Fruit fly (Drosophila melanogaster) whole organism, embryonic: ENCODE results near the gene Gmppb.

Experiments
- Aef1 ChIP-seq: fragments of 200-800 bp; sonication (Bioruptor generic); IDR thresholded peaks from 3 replicates; pipeline ENCODE4 v1.3.6; 2022; ENCODE audit warnings: missing biosample characterization, missing genetic modification characterization
- CG10654 ChIP-seq: fragments of 200-800 bp; sonication (Bioruptor generic); optimal IDR thresholded peaks from 2 replicates; lab custom pipeline; 2016; ENCODE audit warnings: missing biosample characterization, missing genetic modification characterization
- CG11247 ChIP-seq: fragments of 200-800 bp; sonication (Bioruptor generic); IDR thresholded peaks from 2 replicates; pipeline ENCODE4 v1.3.6; 2022; ENCODE audit warnings: missing biosample characterization, missing genetic modification characterization
- CG11398 ChIP-seq: fragments of 200-800 bp; sonication (Bioruptor generic); optimal IDR thresholded peaks from 2 replicates; lab custom pipeline; 2016; ENCODE audit warnings: missing biosample characterization, missing genetic modification characterization
- CG11504 ChIP-seq: fragments of 200-800 bp; sonication (Bioruptor generic); optimal IDR thresholded peaks from 3 replicates; lab custom pipeline; 2019; ENCODE audit warnings: missing biosample characterization, mild to moderate bottlenecking, missing genetic modification characterization, moderate library complexity
- CG11695 ChIP-seq: fragments of 200-800 bp; sonication (Bioruptor generic); IDR thresholded peaks from 3 replicates; pipeline ENCODE4 v1.3.6; 2022; ENCODE audit warnings: missing biosample characterization, missing genetic modification characterization
- CG11723 ChIP-seq: fragments of 200-800 bp; sonication (Bioruptor generic); optimal IDR thresholded peaks from 2 replicates; lab custom pipeline; 2017; ENCODE audit warnings: missing biosample characterization, mild to moderate bottlenecking, missing genetic modification characterization
- CG12744 ChIP-seq: fragments of 200-800 bp; sonication (Bioruptor generic); optimal IDR thresholded peaks from 2 replicates; lab custom pipeline; 2016; ENCODE audit warnings: missing biosample characterization, missing genetic modification characterization
- CG1529 ChIP-seq: fragments of 200-800 bp; sonication (Bioruptor generic); optimal IDR thresholded peaks from 3 replicates; lab custom pipeline; 2018; ENCODE audit warnings: missing biosample characterization, missing genetic modification characterization
- CG15601 ChIP-seq: fragments of 200-800 bp; sonication (Bioruptor generic); optimal IDR thresholded peaks from 3 replicates; lab custom pipeline; 2019; ENCODE audit warnings: missing biosample characterization, mild to moderate bottlenecking, missing genetic modification characterization, moderate library complexity
- CG15696 ChIP-seq: fragments of 200-800 bp; sonication (Bioruptor generic); optimal IDR thresholded peaks from 2 replicates; lab custom pipeline; 2019; ENCODE audit warnings: missing biosample characterization, mild to moderate bottlenecking, missing genetic modification characterization, moderate library complexity
- CG17359 ChIP-seq: fragments of 200-800 bp; sonication (Bioruptor generic); optimal IDR thresholded peaks from 3 replicates; lab custom pipeline; 2018; ENCODE audit warnings: missing biosample characterization, mild to moderate bottlenecking, missing genetic modification characterization, moderate library complexity
- CG17802 ChIP-seq: fragments of 200-800 bp; sonication (Bioruptor generic); optimal IDR thresholded peaks from 2 replicates; lab custom pipeline; 2018; ENCODE audit warnings: missing biosample characterization, mild to moderate bottlenecking, missing genetic modification characterization, moderate library complexity
- CG18262 ChIP-seq: fragments of 200-800 bp; optimal IDR thresholded peaks from 3 replicates; lab custom pipeline; 2019; ENCODE audit warnings: missing biosample characterization, mild to moderate bottlenecking, missing genetic modification characterization, moderate library complexity
- CG2202 ChIP-seq: fragments of 200-800 bp; sonication (Bioruptor generic); optimal IDR thresholded peaks from 2 replicates; lab custom pipeline; 2018; ENCODE audit warnings: missing biosample characterization, mild to moderate bottlenecking, missing genetic modification characterization
- CG2712 ChIP-seq: fragments of 200-800 bp; optimal IDR thresholded peaks from 3 replicates; lab custom pipeline; 2019; ENCODE audit warnings: missing biosample characterization, mild to moderate bottlenecking, missing genetic modification characterization, moderate library complexity
- CG2875 ChIP-seq: fragments of 200-800 bp; sonication (Bioruptor generic); optimal IDR thresholded peaks from 2 replicates; lab custom pipeline; 2017; ENCODE audit warnings: missing biosample characterization, mild to moderate bottlenecking, missing genetic modification characterization, missing genetic modification reagents
- CG30431 ChIP-seq: fragments of 200-800 bp; sonication (Bioruptor generic); optimal IDR thresholded peaks from 2 replicates; lab custom pipeline; 2017; ENCODE audit warnings: missing biosample characterization, missing genetic modification characterization
- CG3838 ChIP-seq: fragments of 200-800 bp; sonication (Bioruptor generic); optimal IDR thresholded peaks from 3 replicates; lab custom pipeline; 2016; ENCODE audit warnings: missing biosample characterization, missing genetic modification characterization
- CG4424 ChIP-seq: fragments of 200-800 bp; sonication (Bioruptor generic); optimal IDR thresholded peaks from 3 replicates; lab custom pipeline; 2016; ENCODE audit warnings: missing biosample characterization, missing genetic modification characterization
- CG4820 ChIP-seq: fragments of 200-800 bp; sonication (Bioruptor generic); optimal IDR thresholded peaks from 3 replicates; lab custom pipeline; 2016; ENCODE audit warnings: missing biosample characterization, missing genetic modification characterization
- CG4854 ChIP-seq: fragments of 200-800 bp; sonication (Bioruptor generic); optimal IDR thresholded peaks from 2 replicates; lab custom pipeline; 2016; ENCODE audit warnings: missing biosample characterization, missing genetic modification characterization, inconsistent platforms
- CG7357 ChIP-seq: fragments of 200-800 bp; sonication (Bioruptor generic); IDR thresholded peaks from 3 replicates; pipeline ENCODE4 v1.3.6; 2022; ENCODE audit warnings: missing biosample characterization, missing genetic modification characterization
- CG7928 ChIP-seq: fragments of 200-800 bp; sonication (Bioruptor generic); optimal IDR thresholded peaks from 2 replicates; lab custom pipeline; 2017; ENCODE audit warnings: missing biosample characterization, mild to moderate bottlenecking, missing genetic modification characterization
- CG8359 ChIP-seq: fragments of 200-800 bp; sonication (Bioruptor generic); optimal IDR thresholded peaks from 2 replicates; lab custom pipeline; 2017; ENCODE audit warnings: missing biosample characterization, mild to moderate bottlenecking, missing genetic modification characterization, borderline replicate concordance
- CG9215 ChIP-seq: fragments of 200-800 bp; sonication (Bioruptor generic); IDR thresholded peaks from 2 replicates; pipeline ENCODE4 v1.3.6; 2022; ENCODE audit warnings: missing biosample characterization, missing genetic modification characterization
- CG9876 ChIP-seq: fragments of 200-800 bp; sonication (Bioruptor generic); optimal IDR thresholded peaks from 2 replicates; lab custom pipeline; 2016; ENCODE audit warnings: missing biosample characterization, missing genetic modification characterization
- Camta ChIP-seq: fragments of 200-800 bp; sonication (Bioruptor generic); optimal IDR thresholded peaks from 2 replicates; lab custom pipeline; 2016; ENCODE audit warnings: missing biosample characterization, missing genetic modification characterization
- D19A ChIP-seq: fragments of 200-800 bp; optimal IDR thresholded peaks from 3 replicates; lab custom pipeline; 2019; ENCODE audit warnings: missing biosample characterization, mild to moderate bottlenecking, missing genetic modification characterization, moderate library complexity
- ERR ChIP-seq: fragments of 200-800 bp; sonication (Bioruptor generic); optimal IDR thresholded peaks from 2 replicates; lab custom pipeline; 2016; ENCODE audit warnings: missing biosample characterization, missing genetic modification characterization
- NC2α ChIP-seq: fragments of 200-800 bp; sonication (Bioruptor generic); optimal IDR thresholded peaks from 2 replicates; lab custom pipeline; 2016; ENCODE audit warnings: missing biosample characterization, missing genetic modification characterization
- NC2β ChIP-seq: fragments of 200-800 bp; sonication (Bioruptor generic); optimal IDR thresholded peaks from 2 replicates; lab custom pipeline; 2016; ENCODE audit warnings: missing biosample characterization, missing genetic modification characterization
- Optix ChIP-seq: fragments of 200-800 bp; sonication (Bioruptor generic); IDR thresholded peaks from 3 replicates; pipeline ENCODE4 v1.3.6; 2022; ENCODE audit warnings: missing biosample characterization, missing genetic modification characterization
- Rfx ChIP-seq: fragments of 200-800 bp; sonication (Bioruptor generic); IDR thresholded peaks from 2 replicates; pipeline ENCODE4 v1.3.6; 2022; ENCODE audit warnings: missing biosample characterization, missing genetic modification characterization
- Sry-δ ChIP-seq: fragments of 200-800 bp; sonication (Bioruptor generic); optimal IDR thresholded peaks from 2 replicates; lab custom pipeline; 2016; ENCODE audit warnings: missing biosample characterization, missing genetic modification characterization
- Stat92E ChIP-seq, 3 experiments: fragments of >200 bp in 2 of 3; fragments of 200-800 bp in 1 of 3; sonication (Bioruptor generic) in 1 of 3; optimal IDR thresholded peaks; 2 replicates each; lab custom pipeline; 2017 to 2019; ENCODE audit warnings: missing biosample characterization in 3 of 3, missing genetic modification characterization in 3 of 3, mild to moderate bottlenecking in 1 of 3, moderate library complexity in 1 of 3
- ase ChIP-seq: fragments of 200-800 bp; sonication (Bioruptor generic); IDR thresholded peaks from 3 replicates; pipeline ENCODE4 v1.3.6; 2022; ENCODE audit warnings: missing biosample characterization, missing genetic modification characterization
- bcd ChIP-seq: fragments of 200-800 bp; sonication (Bioruptor generic); optimal IDR thresholded peaks from 2 replicates; lab custom pipeline; 2017; ENCODE audit warnings: missing biosample characterization, mild to moderate bottlenecking, missing genetic modification characterization
- corto ChIP-seq: fragments of 200-800 bp; sonication (Bioruptor generic); optimal IDR thresholded peaks from 2 replicates; lab custom pipeline; 2016; ENCODE audit warnings: missing biosample characterization, mild to moderate bottlenecking, missing genetic modification characterization, moderate library complexity
- dimm ChIP-seq: fragments of 200-800 bp; sonication (Bioruptor generic); IDR thresholded peaks from 2 replicates; pipeline ENCODE4 v1.3.6; 2022; ENCODE audit warnings: missing biosample characterization, missing genetic modification characterization
- dm ChIP-seq: fragments of 200-800 bp; sonication (Bioruptor generic); optimal IDR thresholded peaks from 3 replicates; lab custom pipeline; 2016; ENCODE audit warnings: missing biosample characterization, missing genetic modification characterization
- en ChIP-seq: fragments of 200-800 bp; sonication (Bioruptor generic); optimal IDR thresholded peaks from 2 replicates; lab custom pipeline; 2016; ENCODE audit warnings: missing biosample characterization, missing genetic modification characterization
- fd96Cb ChIP-seq: fragments of 200-800 bp; sonication (Bioruptor generic); optimal IDR thresholded peaks from 2 replicates; lab custom pipeline; 2018; ENCODE audit warnings: missing biosample characterization, mild to moderate bottlenecking, missing genetic modification characterization, moderate library complexity
- gt ChIP-seq: fragments of 200-800 bp; sonication (Bioruptor generic); IDR thresholded peaks from 2 replicates; pipeline ENCODE4 v1.3.6; 2022; ENCODE audit warnings: missing biosample characterization, missing genetic modification characterization
- pfk ChIP-seq: fragments of 200-800 bp; sonication (Bioruptor generic); optimal IDR thresholded peaks from 2 replicates; lab custom pipeline; 2018; ENCODE audit warnings: missing biosample characterization, mild to moderate bottlenecking, missing genetic modification characterization, moderate library complexity
- sens ChIP-seq: fragments of 200-800 bp; sonication (Bioruptor generic); peaks from one replicate; lab custom pipeline; 2016; ENCODE audit warnings: missing biosample characterization, missing genetic modification characterization
- seq ChIP-seq: fragments of 200-800 bp; sonication (Bioruptor generic); IDR thresholded peaks from 2 replicates; pipeline ENCODE4 v1.3.6; 2022; ENCODE audit warnings: missing biosample characterization, missing genetic modification characterization
- usp ChIP-seq: fragments of >200 bp; optimal IDR thresholded peaks from 2 replicates; lab custom pipeline; 2017; ENCODE audit warnings: missing biosample characterization, missing genetic modification characterization
- zfh1 ChIP-seq: fragments of 200-800 bp; sonication (Bioruptor generic); IDR thresholded peaks from 3 replicates; pipeline ENCODE4 v1.3.6; 2022; ENCODE audit warnings: missing biosample characterization, missing genetic modification characterization

Gmppb gene

dm6 chr3R:4804828-4805707 lies 6.2 kb upstream of the Gmppb start (continued):
- TF ChIP-seq CG9215 (GFP tag; lab: Robert Waterston, UW) (peak; percentile 46; the same call in 1 of the 2 replicates), CG11695 (GFP tag; lab: Robert Waterston, UW) (peak; percentile 75), CG9876 (GFP tag; lab: Kevin White, UChicago) (no peak), CG7928 (GFP tag; lab: Kevin White, UChicago) (no peak), Camta (no peak), CG15601 (tag; lab: Kevin White, UChicago) (peak; percentile 69), CG17359 (peak; percentile 75), CG12744 (no peak), corto (GFP tag; lab: Kevin White, UChicago) (no peak), CG7357 (peak; percentile 53; the same call in 1 of the 3 replicates), CG11723 (GFP tag; lab: Kevin White, UChicago) (no peak), usp (GFP tag; lab: Kevin White, UChicago) (no peak), CG4854 (GFP tag; lab: Kevin White, UChicago) (no peak), CG17802 (no peak), CG8359 (GFP tag; lab: Kevin White, UChicago) (peak; percentile 10), dm (GFP tag; lab: Kevin White, UChicago) (peak; percentile 14), Rfx (GFP tag; lab: Robert Waterston, UW) (peak; percentile 4), CG10654 (peak; percentile 52), CG4424 (GFP tag; lab: Kevin White, UChicago) (peak; percentile 63), CG11398 (GFP tag; lab: Kevin White, UChicago) (no peak), Sry-δ (GFP tag; lab: Kevin White, UChicago) (peak; percentile 36), sens (GFP tag; lab: Kevin White, UChicago) (peak; percentile 71), ERR (no peak), CG2712 (tag; lab: Kevin White, UChicago) (peak; percentile 83), pfk (no peak), CG1529 (GFP tag; lab: Kevin White, UChicago) (no peak), ase (GFP tag; lab: Robert Waterston, UW) (0 out of 3 replicates have a peak, but pooled peaks have one; percentile 32), Stat92E (GFP tag; optimal IDR thresholded peaks at IDR 0.05; lab: Kevin White, UChicago) (no peak), dimm (no peak), D19A (tag; lab: Kevin White, UChicago) (peak; percentile 62), Aef1 (GFP tag; lab: Robert Waterston, UW) (peak; percentile 54), NC2β (GFP tag; lab: Kevin White, UChicago) (no peak), NC2α (GFP tag; lab: Kevin White, UChicago) (no peak), CG3838 (GFP tag; lab: Kevin White, UChicago) (no peak), Optix (no peak), CG11247 (GFP tag; lab: Robert Waterston, UW) (no peak; the same call in 1 of the 2 replicates), gt (GFP tag; lab: Robert Waterston, UW) (no peak), zfh1 (GFP tag; lab: Robert Waterston, UW) (peak; percentile 31; the same call in 1 of the 3 replicates), bcd (GFP tag; lab: Kevin White, UChicago) (peak; percentile 46), en (no peak), CG4820 (GFP tag; lab: Kevin White, UChicago) (peak; percentile 53), CG11504 (tag; lab: Kevin White, UChicago) (peak; percentile 84), CG18262 (tag; lab: Kevin White, UChicago) (peak; percentile 86), CG15696 (peak; percentile 67), fd96Cb (tag; lab: Kevin White, UChicago) (peak; percentile 68), CG30431 (peak; percentile 28), seq (GFP tag; lab: Robert Waterston, UW) (no peak; the same call in 1 of the 2 replicates), CG2875 (GFP tag; lab: Kevin White, UChicago) (peak; percentile 46), CG2202 (tag; lab: Kevin White, UChicago) (peak; percentile 11)
